Worm (Caenorhabditis elegans): ENCODE results near the gene C35A5.5.

The C35A5.5 gene

DNA sequence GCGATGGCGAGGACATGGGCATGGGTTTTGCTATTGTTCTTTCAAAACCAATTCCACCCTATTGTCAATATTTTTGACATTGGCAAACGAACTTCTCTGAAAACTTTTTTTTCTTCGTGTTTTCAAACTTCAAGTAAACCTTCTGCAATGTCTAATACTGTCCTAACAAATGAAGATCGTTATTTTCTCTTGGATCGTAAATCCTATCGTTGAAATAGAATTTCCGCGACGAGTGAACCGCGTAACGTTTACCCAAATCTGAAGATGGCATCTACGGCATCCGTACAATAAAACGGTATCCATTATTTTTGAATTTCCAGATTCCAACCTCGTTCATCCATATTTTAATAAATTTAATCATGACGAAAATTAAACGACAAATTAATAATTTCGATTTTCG is at the start of gene C35A5.5:
Gene C35A5.5 (plus strand): TSS at position 301 of the 400 bp plus-strand sequence.
- TF ChIP-seq klf-2 (GFP tag; conservative IDR thresholded peaks at IDR 0.05) (no peak), cog-1 (tag; optimal IDR thresholded peaks at IDR 0.05) (no peak), ztf-23 (GFP tag; IDR thresholded peaks at IDR 0.05) (no peak), tab-1 (GFP tag; IDR thresholded peaks at IDR 0.05) (no peak), ztf-29 (GFP tag; IDR thresholded peaks at IDR 0.05) (no peak), flt-1 (GFP tag; IDR thresholded peaks at IDR 0.05) (no peak), T22C8.4 (GFP tag; IDR thresholded peaks at IDR 0.05) (no peak), ref-1 (GFP tag; conservative IDR thresholded peaks at IDR 0.05) (no peak), med-1 (GFP tag; optimal IDR thresholded peaks at IDR 0.05; ENCODE audit: insufficient read depth) (no peak)

DNA sequence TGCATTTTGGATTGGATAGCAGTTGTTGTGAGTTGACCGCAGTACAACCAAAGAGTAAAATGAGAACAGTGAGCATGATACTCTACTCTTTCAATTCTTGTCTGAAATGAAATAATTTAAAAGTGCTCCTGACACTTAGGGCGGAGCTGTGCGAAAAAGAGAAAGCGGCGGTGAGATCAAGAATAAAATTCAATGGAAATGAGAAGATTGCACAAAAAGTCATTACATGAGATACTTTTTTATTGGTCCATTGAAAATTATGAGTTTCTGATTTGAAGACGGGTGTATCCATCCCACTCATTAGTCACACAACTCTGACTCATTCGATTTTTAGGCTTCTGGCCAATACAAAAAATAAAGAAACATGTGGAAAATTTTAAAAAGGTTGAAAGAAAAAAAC is 48.4 kb upstream of the C35A5.5 start, which contains the start of gene F22E12.1:
Gene F22E12.1 (minus strand): TSS at position 101 of the 400 bp plus-strand sequence.
- TF ChIP-seq flt-1 (GFP tag; IDR thresholded peaks at IDR 0.05) (no peak), ztf-29 (GFP tag; IDR thresholded peaks at IDR 0.05) (no peak)

DNA sequence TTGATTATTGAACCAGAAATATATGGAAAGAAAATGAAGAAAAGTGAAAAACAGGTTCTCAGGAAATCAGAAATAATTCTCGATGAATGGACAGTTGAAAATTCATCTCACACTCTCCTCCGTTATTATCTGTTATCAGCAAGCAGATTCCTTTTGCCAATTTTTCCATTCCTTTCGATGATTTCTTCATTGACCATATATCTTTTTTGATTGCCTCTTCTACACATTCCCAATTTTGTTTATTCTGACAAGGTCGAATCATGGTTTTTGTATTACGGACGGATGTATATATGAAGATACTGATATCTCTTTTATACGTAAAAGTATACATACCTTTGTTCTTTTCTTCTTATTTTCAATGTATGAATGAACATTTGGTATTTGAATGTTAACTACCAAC is 45.0 kb upstream of the C35A5.5 start:
- TF ChIP-seq med-1 (GFP tag; optimal IDR thresholded peaks at IDR 0.05; ENCODE audit: insufficient read depth) (no peak), ztf-23 (GFP tag; IDR thresholded peaks at IDR 0.05) (no peak), ztf-29 (GFP tag; IDR thresholded peaks at IDR 0.05) (no peak), tab-1 (GFP tag; IDR thresholded peaks at IDR 0.05) (no peak), flt-1 (GFP tag; IDR thresholded peaks at IDR 0.05) (no peak), klf-2 (GFP tag; conservative IDR thresholded peaks at IDR 0.05) (no peak), ref-1 (GFP tag; conservative IDR thresholded peaks at IDR 0.05) (no peak), T22C8.4 (GFP tag; IDR thresholded peaks at IDR 0.05) (no peak), cog-1 (tag; optimal IDR thresholded peaks at IDR 0.05) (no peak)

DNA sequence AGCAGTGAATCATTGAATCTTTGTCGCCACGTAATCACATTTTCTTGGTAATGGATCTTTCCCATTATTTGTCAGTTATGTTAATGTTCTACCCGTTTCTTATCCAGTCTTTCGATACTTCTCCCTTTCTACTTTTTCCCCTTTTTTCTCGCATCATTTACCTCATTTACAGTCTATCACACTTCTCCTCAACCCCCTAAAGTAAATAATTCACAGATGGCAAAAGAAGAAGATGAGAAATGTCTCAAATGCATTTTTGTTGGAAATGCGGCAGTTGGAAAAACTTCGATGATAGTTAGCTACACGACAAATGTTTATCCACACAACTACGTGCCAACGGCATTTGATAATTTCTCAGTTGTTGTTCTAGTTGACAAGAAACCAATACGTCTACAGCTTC is 43.6 kb upstream of the C35A5.5 start, which contains the start of gene chw-1:
Gene chw-1 (plus strand): TSS at position 217 of the 400 bp plus-strand sequence.
- TF ChIP-seq tab-1 (GFP tag; IDR thresholded peaks at IDR 0.05) (no peak), T22C8.4 (GFP tag; IDR thresholded peaks at IDR 0.05) (no peak), flt-1 (GFP tag; IDR thresholded peaks at IDR 0.05) (no peak), med-1 (GFP tag; optimal IDR thresholded peaks at IDR 0.05; ENCODE audit: insufficient read depth) (no peak), cog-1 (tag; optimal IDR thresholded peaks at IDR 0.05) (no peak), ztf-29 (GFP tag; IDR thresholded peaks at IDR 0.05) (no peak), ref-1 (GFP tag; conservative IDR thresholded peaks at IDR 0.05) (no peak), klf-2 (GFP tag; conservative IDR thresholded peaks at IDR 0.05) (no peak), ztf-23 (GFP tag; IDR thresholded peaks at IDR 0.05) (no peak)

DNA sequence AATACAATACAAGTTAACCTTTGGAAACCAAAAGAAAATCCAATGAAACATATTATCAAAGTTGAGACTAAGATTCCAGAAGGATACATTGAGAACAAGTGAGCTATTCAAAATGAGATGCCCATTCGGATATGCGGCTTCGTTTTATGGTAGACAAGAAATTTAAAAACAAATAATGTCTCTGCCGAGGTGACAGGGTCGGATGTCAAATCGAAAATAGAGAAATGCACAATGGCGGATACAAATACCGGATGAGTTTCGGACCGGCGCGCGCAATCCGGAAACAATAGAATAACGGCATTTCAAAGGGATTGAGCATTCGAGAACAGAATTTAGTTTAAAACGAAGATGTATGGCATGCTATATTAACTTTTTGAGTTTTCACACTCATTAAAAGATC is 42.4 kb upstream of the C35A5.5 start, which contains the start of gene F22E12.3:
Gene F22E12.3 (minus strand): TSS at position 101 of the 400 bp plus-strand sequence.
- TF ChIP-seq T22C8.4 (GFP tag; IDR thresholded peaks at IDR 0.05): no peak
- no peak for TF ChIP-seq flt-1 (GFP tag; IDR thresholded peaks at IDR 0.05)
- no peak for TF ChIP-seq klf-2 (GFP tag; conservative IDR thresholded peaks at IDR 0.05)
- TF ChIP-seq ztf-29 (GFP tag; IDR thresholded peaks at IDR 0.05): no peak
- TF ChIP-seq med-1 (GFP tag; optimal IDR thresholded peaks at IDR 0.05; ENCODE audit: insufficient read depth): no peak
- TF ChIP-seq ref-1 (GFP tag; conservative IDR thresholded peaks at IDR 0.05): no peak
- no peak for TF ChIP-seq ztf-23 (GFP tag; IDR thresholded peaks at IDR 0.05)
- no peak for TF ChIP-seq cog-1 (tag; optimal IDR thresholded peaks at IDR 0.05)
- TF ChIP-seq tab-1 (GFP tag; IDR thresholded peaks at IDR 0.05): no peak

DNA sequence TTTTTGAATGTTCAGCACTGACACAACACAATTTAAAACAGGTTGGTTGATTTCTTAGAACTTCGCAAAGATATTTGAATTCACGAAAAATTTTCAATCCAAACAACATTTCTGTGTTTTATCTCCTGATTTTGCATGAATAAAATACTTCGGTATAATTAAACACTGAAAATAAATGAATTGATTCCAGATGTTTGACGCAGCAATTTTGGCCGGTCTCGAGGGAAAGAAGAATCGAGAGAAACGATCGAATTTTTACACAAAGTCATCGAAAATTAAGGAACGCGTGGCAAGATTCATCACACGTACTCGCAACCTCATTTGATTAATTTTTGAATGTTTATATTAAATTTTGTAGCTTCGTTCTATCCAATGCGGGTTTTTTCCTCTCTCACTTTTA is 41.5 kb upstream of the C35A5.5 start:
- no peak for TF ChIP-seq tab-1 (GFP tag; IDR thresholded peaks at IDR 0.05)
- no peak for TF ChIP-seq ref-1 (GFP tag; conservative IDR thresholded peaks at IDR 0.05)
- no peak for TF ChIP-seq T22C8.4 (GFP tag; IDR thresholded peaks at IDR 0.05)
- TF ChIP-seq med-1 (GFP tag; optimal IDR thresholded peaks at IDR 0.05; ENCODE audit: insufficient read depth): no peak
- TF ChIP-seq klf-2 (GFP tag; conservative IDR thresholded peaks at IDR 0.05): no peak
- no peak for TF ChIP-seq ztf-29 (GFP tag; IDR thresholded peaks at IDR 0.05)
- TF ChIP-seq cog-1 (tag; optimal IDR thresholded peaks at IDR 0.05): no peak
- no peak for TF ChIP-seq flt-1 (GFP tag; IDR thresholded peaks at IDR 0.05)
- TF ChIP-seq ztf-23 (GFP tag; IDR thresholded peaks at IDR 0.05): no peak

DNA sequence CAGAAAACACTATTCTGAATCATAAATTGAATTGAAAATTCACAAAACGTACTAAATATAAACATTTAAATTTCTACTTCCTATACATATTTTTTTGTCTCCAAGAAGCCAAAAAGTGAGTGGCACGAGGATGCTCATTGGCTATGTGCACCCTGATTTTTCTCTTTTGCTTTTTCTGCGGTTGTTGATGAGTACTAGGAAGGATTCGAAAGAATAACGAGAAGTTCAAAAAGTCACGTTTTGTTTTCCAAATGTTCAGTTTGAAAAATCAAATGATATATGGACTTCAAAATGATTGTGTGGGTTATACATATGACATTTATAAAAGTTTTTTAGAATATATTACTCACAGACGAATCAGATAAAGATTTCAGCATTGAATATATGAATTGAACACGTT is 40.9 kb upstream of the C35A5.5 start:
- TF ChIP-seq flt-1 (GFP tag; IDR thresholded peaks at IDR 0.05) (no peak), ref-1 (GFP tag; conservative IDR thresholded peaks at IDR 0.05) (no peak), tab-1 (GFP tag; IDR thresholded peaks at IDR 0.05) (no peak), med-1 (GFP tag; optimal IDR thresholded peaks at IDR 0.05; ENCODE audit: insufficient read depth) (no peak), ztf-23 (GFP tag; IDR thresholded peaks at IDR 0.05) (no peak), cog-1 (tag; optimal IDR thresholded peaks at IDR 0.05) (no peak), klf-2 (GFP tag; conservative IDR thresholded peaks at IDR 0.05) (no peak), T22C8.4 (GFP tag; IDR thresholded peaks at IDR 0.05) (no peak), ztf-29 (GFP tag; IDR thresholded peaks at IDR 0.05) (no peak)

DNA sequence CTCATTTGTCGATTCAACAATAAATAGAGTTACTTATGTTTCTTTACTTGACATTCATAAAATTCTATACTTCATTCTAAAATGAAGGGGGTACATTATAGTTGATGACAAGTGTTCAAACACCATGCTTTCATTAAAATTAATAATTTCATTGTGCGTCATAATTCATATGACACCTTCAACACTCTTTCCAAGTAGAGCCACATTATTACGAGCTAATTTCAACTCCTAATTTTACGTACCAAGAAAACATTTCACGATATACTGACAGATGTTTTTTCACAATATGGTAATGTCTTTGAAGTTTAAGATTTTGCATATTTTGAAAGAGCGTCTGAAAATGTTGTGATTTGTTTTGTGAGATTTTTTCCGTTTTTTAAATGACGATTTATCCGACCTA is 40.2 kb upstream of the C35A5.5 start:
- TF ChIP-seq klf-2 (GFP tag; conservative IDR thresholded peaks at IDR 0.05) (no peak), ztf-29 (GFP tag; IDR thresholded peaks at IDR 0.05) (no peak), tab-1 (GFP tag; IDR thresholded peaks at IDR 0.05) (no peak), ref-1 (GFP tag; conservative IDR thresholded peaks at IDR 0.05) (no peak), flt-1 (GFP tag; IDR thresholded peaks at IDR 0.05) (no peak), T22C8.4 (GFP tag; IDR thresholded peaks at IDR 0.05) (no peak), cog-1 (tag; optimal IDR thresholded peaks at IDR 0.05) (no peak), med-1 (GFP tag; optimal IDR thresholded peaks at IDR 0.05; ENCODE audit: insufficient read depth) (no peak), ztf-23 (GFP tag; IDR thresholded peaks at IDR 0.05) (no peak)

DNA sequence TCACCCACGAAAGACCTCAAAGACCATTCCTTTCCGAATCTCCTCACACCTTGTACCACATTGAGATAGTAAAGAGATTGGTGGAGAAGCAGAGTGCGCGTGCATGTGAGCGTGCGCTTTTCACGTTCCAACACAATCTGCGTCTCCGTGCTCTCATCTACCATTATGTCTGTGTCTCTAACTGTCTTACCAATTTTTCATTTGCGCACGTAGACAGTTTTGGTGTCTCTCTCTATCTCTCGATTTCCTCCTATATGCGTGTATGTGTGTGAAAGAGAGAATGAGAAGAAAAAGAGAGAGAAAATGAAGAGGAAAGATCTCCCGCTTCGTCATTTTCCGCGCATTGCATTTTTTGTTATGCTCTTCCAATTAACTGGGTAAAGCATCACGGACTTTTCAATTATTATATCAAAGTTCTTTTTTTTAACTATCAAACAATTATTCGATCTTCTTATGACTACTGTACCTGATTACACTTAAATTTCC is 39.0 kb upstream of the C35A5.5 start:
- TF ChIP-seq med-1 (GFP tag; optimal IDR thresholded peaks at IDR 0.05; ENCODE audit: insufficient read depth) (no peak), T22C8.4 (GFP tag; IDR thresholded peaks at IDR 0.05) (no peak), cog-1 (tag; optimal IDR thresholded peaks at IDR 0.05) (peak; percentile 93), ztf-29 (GFP tag; IDR thresholded peaks at IDR 0.05) (peak; percentile 38; the same call in 1 of the 2 replicates), ref-1 (GFP tag; conservative IDR thresholded peaks at IDR 0.05) (no peak), tab-1 (GFP tag; IDR thresholded peaks at IDR 0.05) (no peak), flt-1 (GFP tag; IDR thresholded peaks at IDR 0.05) (peak; percentile 72), ztf-23 (GFP tag; IDR thresholded peaks at IDR 0.05) (0 out of 2 replicates have a peak, but pooled peaks have one; percentile 50), klf-2 (GFP tag; conservative IDR thresholded peaks at IDR 0.05) (no peak)

DNA sequence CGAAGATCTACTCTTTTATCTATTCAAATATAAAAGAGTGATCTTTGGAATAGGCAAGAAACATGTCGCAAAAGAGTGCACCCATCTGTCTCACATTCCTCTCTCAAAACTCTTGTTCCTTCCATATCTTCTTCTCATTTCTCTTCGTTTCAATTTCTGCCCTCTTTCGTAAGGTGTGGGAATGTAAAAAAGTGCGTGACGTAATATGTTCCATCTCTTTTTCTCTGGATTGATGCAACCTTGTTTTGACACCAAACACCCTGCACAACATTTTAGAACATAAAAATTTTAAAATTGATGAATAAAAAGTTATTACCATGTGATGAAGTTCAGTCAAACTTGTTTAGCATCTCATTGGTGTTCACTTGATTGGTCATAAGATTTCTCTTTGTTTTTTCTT is 38.5 kb upstream of the C35A5.5 start:
- TF ChIP-seq ztf-29 (GFP tag; IDR thresholded peaks at IDR 0.05): no peak
- TF ChIP-seq tab-1 (GFP tag; IDR thresholded peaks at IDR 0.05): no peak
